Worm (Caenorhabditis elegans) whole organism, mixed stage, embryonic: ENCODE data around the gene ins-3.

ENCODE experiments used
- ceh-39 ChIP-seq: fragments of 150-350 bp; optimal IDR thresholded peaks from 2 replicates; lab custom pipeline; 2014; ENCODE audit warnings: missing biosample characterization, missing genetic modification characterization
- ces-1 ChIP-seq: fragments of 150-350 bp; optimal IDR thresholded peaks from 2 replicates; lab custom pipeline; 2014; ENCODE audit warnings: missing biosample characterization, missing genetic modification reagents, missing genetic modification characterization
- elt-3 ChIP-seq: fragments of 150-350 bp; optimal IDR thresholded peaks from 2 replicates; lab custom pipeline; 2014; ENCODE audit warnings: missing biosample characterization, missing genetic modification characterization
- lin-13 ChIP-seq: fragments of 150-350 bp; optimal IDR thresholded peaks from 2 replicates; lab custom pipeline; 2014; ENCODE audit warnings: missing biosample characterization, missing genetic modification characterization
- lin-32 ChIP-seq: fragments of 200-800 bp; sonication (Bioruptor generic); optimal IDR thresholded peaks from 2 replicates; lab custom pipeline; 2018; ENCODE audit warnings: mild to moderate bottlenecking, missing genetic modification characterization, missing compliant biosample characterization
- mab-5 ChIP-seq: fragments of 150-350 bp; optimal IDR thresholded peaks from 2 replicates; lab custom pipeline; 2014; ENCODE audit warnings: missing biosample characterization, missing genetic modification characterization
- mls-2 ChIP-seq: sonication (generic microtip); optimal IDR thresholded peaks from 2 replicates; lab custom pipeline; 2016; ENCODE audit warnings: mild to moderate bottlenecking, missing genetic modification characterization, moderate library complexity, missing compliant biosample characterization
- nhr-237 ChIP-seq: fragments of 150-350 bp; optimal IDR thresholded peaks from 2 replicates; lab custom pipeline; 2014; ENCODE audit warnings: missing biosample characterization, missing genetic modification characterization
- pha-4 ChIP-seq: fragments of 150-350 bp; optimal IDR thresholded peaks from 2 replicates; lab custom pipeline; 2018; ENCODE audit warnings: missing biosample characterization, missing genetic modification reagents, missing genetic modification characterization
- snpc-4 ChIP-seq: fragments of 150-350 bp; optimal IDR thresholded peaks from 2 replicates; lab custom pipeline; 2014; ENCODE audit warnings: missing biosample characterization, missing genetic modification characterization
- unc-62 ChIP-seq: fragments of 150-350 bp; optimal IDR thresholded peaks from 2 replicates; lab custom pipeline; 2014; ENCODE audit warnings: missing biosample characterization, missing genetic modification reagents, missing genetic modification characterization
- ztf-11 ChIP-seq: fragments of 150-350 bp; optimal IDR thresholded peaks from 2 replicates; lab custom pipeline; 2014; ENCODE audit warnings: missing biosample characterization, missing genetic modification characterization

ce11 chrII:5940815-5941214, 49.8 kb downstream of the ins-3 start, which contains the start of gene F28B12.6:
- TF ChIP-seq snpc-4 (tag; lab: Kevin White, UChicago) (no peak), lin-32 (GFP tag; lab: Kevin White, UChicago) (no peak), elt-3 (tag; lab: Kevin White, UChicago) (no peak), ceh-39 (no peak), ztf-11 (tag; lab: Kevin White, UChicago) (no peak), ces-1 (no peak), pha-4 (tag; lab: Kevin White, UChicago) (no peak), unc-62 (no peak), nhr-237 (no peak), mls-2 (no peak), lin-13 (no peak), mab-5 (tag; lab: Kevin White, UChicago) (no peak)
